Worm (Caenorhabditis elegans): ENCODE data around the gene ZC178.2.

ZC178.2 gene

ce11 chrV:8654460-8655419, 57.1 kb downstream of the ZC178.2 start:
- TF ChIP-seq fos-1 (tag; optimal IDR thresholded peaks at IDR 0.05): peak; percentile 67
- no peak for TF ChIP-seq ceh-32 (tag; optimal IDR thresholded peaks at IDR 0.05; ENCODE audit: poor library complexity)
- TF ChIP-seq ceh-62 (tag; optimal IDR thresholded peaks at IDR 0.05): no peak
- no peak for TF ChIP-seq dpl-1 (GFP tag; optimal IDR thresholded peaks at IDR 0.05)
- TF ChIP-seq hlh-11 (tag; optimal IDR thresholded peaks at IDR 0.05): peak; percentile 10
- TF ChIP-seq sdz-12 (GFP tag; optimal IDR thresholded peaks at IDR 0.05): no peak
- peak; percentile 79 for TF ChIP-seq dmd-6 (GFP tag; IDR thresholded peaks at IDR 0.05)
- no peak for TF ChIP-seq arid-1 (GFP tag; conservative IDR thresholded peaks at IDR 0.05)
- no peak for TF ChIP-seq set-16 (GFP tag; IDR thresholded peaks at IDR 0.05)
- no peak for TF ChIP-seq unc-130 (GFP tag; optimal IDR thresholded peaks at IDR 0.05)
- TF ChIP-seq pqm-1 (tag; optimal IDR thresholded peaks at IDR 0.05): peak; percentile 61
- no peak for TF ChIP-seq ama-1 (optimal IDR thresholded peaks at IDR 0.05)
- TF ChIP-seq mep-1 (tag; optimal IDR thresholded peaks at IDR 0.05): peak; percentile 39
- TF ChIP-seq F10B5.3 (tag; optimal IDR thresholded peaks at IDR 0.05): no peak
- TF ChIP-seq lim-7 (GFP tag; IDR thresholded peaks at IDR 0.05): no peak
- TF ChIP-seq pha-4 (GFP tag; IDR thresholded peaks at IDR 0.05): no peak
- TF ChIP-seq pha-4 (tag; optimal IDR thresholded peaks at IDR 0.05): no peak
- no peak for TF ChIP-seq fkh-10 (GFP tag; optimal IDR thresholded peaks at IDR 0.05)
- no peak for TF ChIP-seq mes-2 (tag; optimal IDR thresholded peaks at IDR 0.05; ENCODE audit: poor library complexity, severe bottlenecking)
- TF ChIP-seq Y105C5A.15 (GFP tag; IDR thresholded peaks at IDR 0.05): no peak
- no peak for TF ChIP-seq ceh-20 (GFP tag; IDR thresholded peaks at IDR 0.05)
- TF ChIP-seq lsy-2 (tag; optimal IDR thresholded peaks at IDR 0.05): peak in 1 of 2 experiments; percentile 11
- no peak for TF ChIP-seq dmd-8 (GFP tag; IDR thresholded peaks at IDR 0.05)
- no peak for TF ChIP-seq tra-1 (GFP tag; IDR thresholded peaks at IDR 0.05)
- no peak for TF ChIP-seq spr-3 (GFP tag; optimal IDR thresholded peaks at IDR 0.05)
- TF ChIP-seq daf-12 (tag; optimal IDR thresholded peaks at IDR 0.05): no peak
- TF ChIP-seq T26A8.4 (GFP tag; IDR thresholded peaks at IDR 0.05): no peak
- TF ChIP-seq mxl-2 (GFP tag; conservative IDR thresholded peaks at IDR 0.05): no peak
- peak; percentile 72 for TF ChIP-seq nhr-76 (tag; optimal IDR thresholded peaks at IDR 0.05)
- no peak for TF ChIP-seq nhr-237 (tag; optimal IDR thresholded peaks at IDR 0.05)
- no peak for TF ChIP-seq nhr-6 (tag; optimal IDR thresholded peaks at IDR 0.05)
- no peak for TF ChIP-seq ceh-44 (GFP tag; IDR thresholded peaks at IDR 0.05)
- no peak for TF ChIP-seq ztf-11 (tag; optimal IDR thresholded peaks at IDR 0.05)
- TF ChIP-seq ceh-82 (tag; optimal IDR thresholded peaks at IDR 0.05): no peak
- no peak for TF ChIP-seq mdt-29 (GFP tag; IDR thresholded peaks at IDR 0.05)
- no peak for TF ChIP-seq lin-29 (GFP tag; IDR thresholded peaks at IDR 0.05)
- no peak for TF ChIP-seq Y48G9A.11 (GFP tag; IDR thresholded peaks at IDR 0.05)
- TF ChIP-seq Y5F2A.4 (GFP tag; optimal IDR thresholded peaks at IDR 0.05): no peak
- peak; percentile 89 for TF ChIP-seq nhr-77 (tag; optimal IDR thresholded peaks at IDR 0.05)
- no peak for TF ChIP-seq Y75B8A.6 (GFP tag; IDR thresholded peaks at IDR 0.05)
- TF ChIP-seq daf-19 (GFP tag; conservative IDR thresholded peaks at IDR 0.05): no peak
- TF ChIP-seq nhr-25 (tag; optimal IDR thresholded peaks at IDR 0.05; ENCODE audit: borderline replicate concordance, insufficient read depth): no peak
- no peak for TF ChIP-seq ctbp-1 (GFP tag; IDR thresholded peaks at IDR 0.05)
- no peak for TF ChIP-seq madf-5 (GFP tag; IDR thresholded peaks at IDR 0.05)
- TF ChIP-seq duxl-1 (tag; optimal IDR thresholded peaks at IDR 0.05; ENCODE audit: poor library complexity): no peak
- TF ChIP-seq nhr-42 (GFP tag; IDR thresholded peaks at IDR 0.05): no peak
- no peak for TF ChIP-seq madf-9 (GFP tag; conservative IDR thresholded peaks at IDR 0.05)
- no peak for TF ChIP-seq saeg-2 (GFP tag; IDR thresholded peaks at IDR 0.05)
- TF ChIP-seq lin-13 (GFP tag; optimal IDR thresholded peaks at IDR 0.05): no peak
- no peak for TF ChIP-seq daf-8 (GFP tag; IDR thresholded peaks at IDR 0.05)
